Worm (Caenorhabditis elegans): ENCODE measurements around the gene atg-4.2.
A peak's percentile ranks its signal among the peaks of the same experiment; 100 is the strongest.

atg-4.2 gene

DNA sequence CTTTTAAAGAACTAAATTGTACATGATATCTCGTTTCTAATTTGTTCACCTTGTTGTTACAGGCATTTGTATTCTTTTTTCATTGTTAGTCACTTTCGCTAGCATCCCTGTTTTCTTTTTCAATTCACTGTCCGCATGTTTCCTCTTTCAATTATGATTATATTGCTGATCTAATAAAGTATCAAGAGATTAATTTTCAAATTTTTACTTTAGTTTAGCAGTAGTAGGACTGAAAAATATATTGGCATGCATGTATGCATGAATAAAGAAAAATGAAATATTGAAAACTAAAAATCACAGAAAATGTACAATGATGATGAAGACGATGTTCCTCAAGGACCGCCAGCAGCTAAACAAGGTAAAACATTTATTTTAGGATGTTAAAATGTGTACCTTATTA, 29.8 kb upstream of the atg-4.2 start, which contains the start of gene rbm-17:
rbm-17 (plus strand) TSS at position 301 of the 400 bp plus-strand sequence.
- TF ChIP-seq elt-2 (tag; optimal IDR thresholded peaks at IDR 0.05), result peak; percentile 9
- no peak for TF ChIP-seq ztf-11 (tag; optimal IDR thresholded peaks at IDR 0.05)
- peak; percentile 14 for TF ChIP-seq nhr-71 (tag; optimal IDR thresholded peaks at IDR 0.05)
- no peak for TF ChIP-seq sptf-1 (tag; optimal IDR thresholded peaks at IDR 0.05)

DNA sequence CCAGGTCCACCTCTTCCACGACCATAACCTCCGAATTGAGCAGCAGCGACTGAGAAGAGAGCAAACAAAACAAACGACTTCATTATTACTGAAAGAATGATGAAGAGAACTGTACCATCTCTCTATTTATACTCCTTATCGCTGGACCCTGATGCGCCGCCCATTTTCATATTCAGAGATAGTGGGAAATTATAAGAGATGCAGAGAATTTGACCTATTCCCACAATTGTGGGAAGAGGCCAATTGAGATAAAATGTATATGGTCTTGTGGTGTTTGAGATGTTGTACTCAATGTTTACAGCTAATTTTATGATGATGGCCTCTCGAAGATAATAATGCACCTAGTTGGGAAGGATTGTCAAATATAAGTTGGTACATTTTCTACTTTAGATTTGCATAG, 26.9 kb upstream of the atg-4.2 start, which contains the start of gene ttr-50:
ttr-50 (minus strand) TSS at position 101 of the 400 bp plus-strand sequence.
- TF ChIP-seq sox-4 (tag; optimal IDR thresholded peaks at IDR 0.05) (no peak), tlp-1 (tag; optimal IDR thresholded peaks at IDR 0.05) (no peak), Y116A8C.19 (tag; optimal IDR thresholded peaks at IDR 0.05; ENCODE audit: borderline replicate concordance) (no peak), ets-5 (GFP tag; IDR thresholded peaks at IDR 0.05) (no peak), sptf-1 (tag; optimal IDR thresholded peaks at IDR 0.05) (no peak), unc-130 (tag; optimal IDR thresholded peaks at IDR 0.05) (no peak), nhr-20 (tag; optimal IDR thresholded peaks at IDR 0.05) (no peak), nhr-19 (GFP tag; conservative IDR thresholded peaks at IDR 0.05) (no peak), zag-1 (tag; optimal IDR thresholded peaks at IDR 0.05) (no peak), hlh-17 (GFP tag; optimal IDR thresholded peaks at IDR 0.05; ENCODE audit: borderline replicate concordance) (no peak), jun-1 (tag; optimal IDR thresholded peaks at IDR 0.05) (no peak), ztf-11 (tag; optimal IDR thresholded peaks at IDR 0.05) (no peak), efl-3 (GFP tag; optimal IDR thresholded peaks at IDR 0.05) (no peak)

DNA sequence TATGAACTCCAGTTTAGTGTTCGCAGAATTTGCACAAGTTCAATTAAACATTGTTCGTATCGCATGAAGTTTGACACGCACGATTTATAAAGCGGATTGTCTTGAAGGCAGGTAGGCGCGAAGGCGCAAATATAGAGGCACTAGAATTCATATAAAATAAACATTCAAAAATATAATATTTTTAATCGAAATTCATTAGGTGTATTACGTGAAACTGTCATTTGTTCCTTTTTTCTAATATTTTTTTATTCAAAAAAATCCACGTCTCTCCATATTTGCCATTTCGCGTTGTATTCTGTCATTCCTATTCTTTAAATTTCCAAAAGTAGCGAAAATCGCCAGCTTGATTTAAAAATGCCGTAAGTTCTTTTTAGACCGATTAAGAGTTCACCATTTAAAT, 26.0 kb upstream of the atg-4.2 start, which contains the start of gene ZK809.1:
ZK809.1 (plus strand) TSS at position 301 of the 400 bp plus-strand sequence.
- TF ChIP-seq pqm-1 (tag; optimal IDR thresholded peaks at IDR 0.05) (no peak), sptf-1 (tag; optimal IDR thresholded peaks at IDR 0.05) (no peak), swsn-7 (tag; optimal IDR thresholded peaks at IDR 0.05) (no peak), nhr-71 (tag; optimal IDR thresholded peaks at IDR 0.05) (no peak), unc-30 (tag; optimal IDR thresholded peaks at IDR 0.05) (no peak), aly-2 (tag; optimal IDR thresholded peaks at IDR 0.05) (no peak), isw-1 (GFP tag; IDR thresholded peaks at IDR 0.05) (no peak), ets-5 (GFP tag; IDR thresholded peaks at IDR 0.05) (no peak), ceh-88 (GFP tag; IDR thresholded peaks at IDR 0.05) (no peak), mef-2 (tag; optimal IDR thresholded peaks at IDR 0.05) (no peak), ceh-90 (tag; optimal IDR thresholded peaks at IDR 0.05) (no peak), dsc-1 (tag; optimal IDR thresholded peaks at IDR 0.05) (no peak), snu-23 (GFP tag; optimal IDR thresholded peaks at IDR 0.05) (no peak), unc-98 (GFP tag; IDR thresholded peaks at IDR 0.05) (no peak), jun-1 (tag; optimal IDR thresholded peaks at IDR 0.05) (no peak), dpl-1 (GFP tag; optimal IDR thresholded peaks at IDR 0.05) (no peak), lin-13 (GFP tag; optimal IDR thresholded peaks at IDR 0.05) (no peak), ztf-11 (tag; optimal IDR thresholded peaks at IDR 0.05) (no peak), nhr-85 (tag) (no peak), aha-1 (tag; optimal IDR thresholded peaks at IDR 0.05) (no peak)

DNA sequence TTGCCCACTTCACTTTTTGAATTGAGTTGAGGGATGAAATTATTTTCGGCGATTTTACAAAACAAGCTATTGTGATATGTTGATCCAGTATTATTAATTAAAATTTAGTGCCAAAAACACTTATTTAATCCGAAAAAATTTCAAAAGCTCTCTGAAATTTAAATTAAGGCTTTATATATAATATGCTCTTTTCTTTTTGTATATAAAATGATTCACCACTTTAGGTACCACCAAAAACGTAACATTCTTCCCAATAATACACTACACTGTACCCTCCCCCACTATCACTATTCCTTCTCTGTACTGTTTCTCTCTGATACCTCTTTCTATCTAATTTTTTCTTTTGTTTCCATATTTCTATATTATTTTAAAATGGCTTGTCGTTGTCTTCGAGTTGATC, 24.0 kb upstream of the atg-4.2 start, which contains the start of gene prx-2:
prx-2 (plus strand) TSS at position 301 of the 400 bp plus-strand sequence.
- TF ChIP-seq nhr-19 (GFP tag; conservative IDR thresholded peaks at IDR 0.05), result no peak

DNA sequence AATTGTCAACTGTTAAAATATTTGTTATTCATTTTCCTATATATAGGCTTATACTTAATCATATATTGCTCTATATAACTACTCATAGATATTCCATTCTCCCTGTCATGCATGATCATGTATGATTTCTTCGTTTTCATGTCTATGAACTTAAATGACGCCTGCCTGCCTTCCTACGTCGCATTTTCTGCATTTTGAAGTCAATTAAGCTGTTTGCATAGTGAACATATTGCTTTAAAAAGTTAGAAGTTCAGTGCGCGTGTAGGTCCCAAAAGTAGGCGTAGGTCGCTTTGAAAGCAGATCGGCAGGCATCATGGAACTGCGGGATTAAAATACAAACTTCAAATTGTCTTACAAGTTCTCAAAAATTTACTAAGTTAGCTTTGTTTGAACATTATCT, 23.1 kb upstream of the atg-4.2 start:
- TF ChIP-seq pqm-1 (tag; optimal IDR thresholded peaks at IDR 0.05), result no peak
- TF ChIP-seq ceh-63 (GFP tag; optimal IDR thresholded peaks at IDR 0.05), result no peak
- no peak for TF ChIP-seq nhr-47 (tag; optimal IDR thresholded peaks at IDR 0.05)
- no peak for TF ChIP-seq fos-1 (tag; optimal IDR thresholded peaks at IDR 0.05)
- TF ChIP-seq hlh-17 (GFP tag; optimal IDR thresholded peaks at IDR 0.05; ENCODE audit: borderline replicate concordance), result peak; percentile 29
- TF ChIP-seq nhr-28 (tag; optimal IDR thresholded peaks at IDR 0.05), result no peak

All from whole organism, L1 larva.